Worm (Caenorhabditis elegans) whole organism, L1 larva: ENCODE results near the gene F19C6.5.

Source experiments
- tbx-2 ChIP-seq: sonication (generic microtip); optimal IDR thresholded peaks from 2 replicates; lab custom pipeline; 2016; ENCODE audit warnings: missing genetic modification characterization, missing compliant biosample characterization
- unc-130 ChIP-seq: fragments of 150-350 bp; optimal IDR thresholded peaks from 2 replicates; lab custom pipeline; 2017; ENCODE audit warnings: missing biosample characterization, missing genetic modification characterization, inconsistent platforms
- unc-62 ChIP-seq: fragments of 150-350 bp; optimal IDR thresholded peaks from 2 replicates; lab custom pipeline; 2014; ENCODE audit warnings: missing biosample characterization, missing genetic modification reagents, missing genetic modification characterization

DNA sequence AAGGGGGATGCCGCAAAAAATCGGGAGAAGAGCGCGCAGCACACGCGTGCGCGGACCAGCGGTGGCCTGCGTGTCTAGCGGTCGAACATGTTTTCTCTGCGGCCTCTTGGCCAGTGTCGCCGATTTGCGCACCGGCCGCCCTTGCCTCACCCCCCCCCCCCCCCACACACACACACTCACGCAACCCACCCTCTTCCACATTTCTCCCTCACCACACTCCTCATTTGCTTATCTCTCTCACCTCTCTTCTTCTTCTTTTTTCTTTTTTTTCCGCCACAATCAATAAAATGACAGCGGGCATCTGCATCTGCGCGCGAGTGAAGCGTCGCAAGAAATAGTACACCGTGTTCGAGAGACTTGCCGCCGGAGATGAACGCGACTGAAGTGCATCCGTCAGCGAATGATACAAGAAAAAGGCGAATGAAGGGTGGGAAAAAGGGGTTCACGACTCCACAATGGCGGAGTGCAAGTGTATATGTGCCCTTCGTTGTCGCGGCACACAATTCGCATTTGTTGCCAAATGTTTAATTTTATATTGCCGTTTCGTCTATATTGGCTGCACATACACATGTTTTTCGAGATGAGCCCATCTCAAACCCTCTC is 15.0 kb upstream of the F19C6.5 start:
- TF ChIP-seq unc-130 (no peak), tbx-2 (tag; lab: Kevin White, UChicago) (peak; percentile 68), unc-62 (GFP tag; lab: Kevin White, UChicago) (no peak)
